Worm (Caenorhabditis elegans) whole organism, mixed stage, embryonic: ENCODE measurements around the gene rabn-5.

Source experiments
- bed-3 ChIP-seq: fragments of 200-800 bp; sonication (Bioruptor generic); optimal IDR thresholded peaks from 3 replicates; lab custom pipeline; 2018; ENCODE audit warnings: mild to moderate bottlenecking, missing genetic modification characterization, moderate library complexity, missing compliant biosample characterization
- ceh-39 ChIP-seq: fragments of 150-350 bp; optimal IDR thresholded peaks from 2 replicates; lab custom pipeline; 2014; ENCODE audit warnings: missing biosample characterization, missing genetic modification characterization
- ceh-43 ChIP-seq: fragments of 200-800 bp; sonication (Bioruptor generic); optimal IDR thresholded peaks from 2 replicates; lab custom pipeline; 2018; ENCODE audit warnings: mild to moderate bottlenecking, missing genetic modification characterization, moderate library complexity, missing compliant biosample characterization
- ceh-83 ChIP-seq: fragments of 200-800 bp; sonication (Bioruptor generic); optimal IDR thresholded peaks from 2 replicates; lab custom pipeline; 2018; ENCODE audit warnings: mild to moderate bottlenecking, missing genetic modification characterization, missing compliant biosample characterization
- ces-1 ChIP-seq: fragments of 150-350 bp; optimal IDR thresholded peaks from 2 replicates; lab custom pipeline; 2014; ENCODE audit warnings: missing biosample characterization, missing genetic modification reagents, missing genetic modification characterization
- cnd-1 ChIP-seq: fragments of 200-800 bp; sonication (Bioruptor generic); optimal IDR thresholded peaks from 2 replicates; lab custom pipeline; 2018; ENCODE audit warnings: mild to moderate bottlenecking, missing genetic modification characterization, missing compliant biosample characterization
- drap-1 ChIP-seq: fragments of 200-800 bp; sonication (Bioruptor generic); optimal IDR thresholded peaks from 3 replicates; lab custom pipeline; 2018; ENCODE audit warnings: mild to moderate bottlenecking, missing genetic modification characterization, missing compliant biosample characterization
- elt-1 ChIP-seq: sonication (generic microtip); optimal IDR thresholded peaks from 2 replicates; lab custom pipeline; 2017; ENCODE audit warnings: missing genetic modification characterization, mild to moderate bottlenecking, missing compliant biosample characterization, antibody characterized with exemption, moderate library complexity, borderline replicate concordance; ENCODE audit not compliant: insufficient read depth
- elt-3 ChIP-seq: fragments of 150-350 bp; optimal IDR thresholded peaks from 2 replicates; lab custom pipeline; 2014; ENCODE audit warnings: missing biosample characterization, missing genetic modification characterization
- flh-1 ChIP-seq: fragments of 200-800 bp; sonication (Bioruptor generic); optimal IDR thresholded peaks from 2 replicates; lab custom pipeline; 2018; ENCODE audit warnings: mild to moderate bottlenecking, missing genetic modification characterization, moderate library complexity, missing compliant biosample characterization
- ham-2 ChIP-seq: fragments of 200-800 bp; sonication (Bioruptor generic); optimal IDR thresholded peaks from 2 replicates; lab custom pipeline; 2018; ENCODE audit warnings: mild to moderate bottlenecking, missing genetic modification characterization, missing compliant biosample characterization
- hlh-1 ChIP-seq: fragments of 150-350 bp; optimal IDR thresholded peaks from 2 replicates; lab custom pipeline; 2014; ENCODE audit warnings: missing biosample characterization, missing genetic modification reagents, missing genetic modification characterization
- lin-32 ChIP-seq: fragments of 200-800 bp; sonication (Bioruptor generic); optimal IDR thresholded peaks from 2 replicates; lab custom pipeline; 2018; ENCODE audit warnings: mild to moderate bottlenecking, missing genetic modification characterization, missing compliant biosample characterization
- lsy-2 ChIP-seq: fragments of 150-350 bp; optimal IDR thresholded peaks from 2 replicates; lab custom pipeline; 2014; ENCODE audit warnings: missing biosample characterization, missing genetic modification characterization
- mab-5 ChIP-seq: fragments of 150-350 bp; optimal IDR thresholded peaks from 2 replicates; lab custom pipeline; 2014; ENCODE audit warnings: missing biosample characterization, missing genetic modification characterization
- mep-1 ChIP-seq: fragments of 150-350 bp; optimal IDR thresholded peaks from 2 replicates; lab custom pipeline; 2017; ENCODE audit warnings: missing biosample characterization, missing genetic modification reagents, missing genetic modification characterization, inconsistent platforms
- mls-2 ChIP-seq: sonication (generic microtip); optimal IDR thresholded peaks from 2 replicates; lab custom pipeline; 2016; ENCODE audit warnings: mild to moderate bottlenecking, missing genetic modification characterization, moderate library complexity, missing compliant biosample characterization
- nhr-12 ChIP-seq: fragments of 150-350 bp; optimal IDR thresholded peaks from 2 replicates; lab custom pipeline; 2014; ENCODE audit warnings: missing biosample characterization, missing genetic modification characterization
- nhr-2 ChIP-seq: fragments of 150-350 bp; optimal IDR thresholded peaks from 2 replicates; lab custom pipeline; 2014; ENCODE audit warnings: missing biosample characterization, missing genetic modification characterization
- nhr-237 ChIP-seq: fragments of 150-350 bp; optimal IDR thresholded peaks from 2 replicates; lab custom pipeline; 2014; ENCODE audit warnings: missing biosample characterization, missing genetic modification characterization
- nhr-28 ChIP-seq: fragments of 150-350 bp; optimal IDR thresholded peaks from 2 replicates; lab custom pipeline; 2014; ENCODE audit warnings: missing biosample characterization, missing genetic modification characterization
- nhr-76 ChIP-seq: sonication (generic microtip); optimal IDR thresholded peaks from 2 replicates; lab custom pipeline; 2017; ENCODE audit warnings: missing biosample characterization, missing genetic modification characterization
- pha-4 ChIP-seq: fragments of 150-350 bp; optimal IDR thresholded peaks from 2 replicates; lab custom pipeline; 2018; ENCODE audit warnings: missing biosample characterization, missing genetic modification reagents, missing genetic modification characterization
- sem-2 ChIP-seq: fragments of 200-800 bp; sonication (Bioruptor generic); optimal IDR thresholded peaks from 2 replicates; lab custom pipeline; 2018; ENCODE audit warnings: mild to moderate bottlenecking, missing genetic modification characterization, missing compliant biosample characterization
- sptf-1 ChIP-seq: sonication (generic microtip); optimal IDR thresholded peaks from 2 replicates; lab custom pipeline; 2017; ENCODE audit warnings: mild to moderate bottlenecking, missing genetic modification characterization, moderate library complexity, missing compliant biosample characterization
- tbx-8 ChIP-seq: fragments of 200-800 bp; sonication (Bioruptor generic); optimal IDR thresholded peaks from 2 replicates; lab custom pipeline; 2018; ENCODE audit warnings: mild to moderate bottlenecking, missing genetic modification characterization, moderate library complexity, missing compliant biosample characterization
- unc-120 ChIP-seq: sonication (generic microtip); optimal IDR thresholded peaks from 2 replicates; lab custom pipeline; 2017; ENCODE audit warnings: missing genetic modification characterization, missing compliant biosample characterization; ENCODE audit not compliant: poor library complexity, severe bottlenecking
- unc-39 ChIP-seq: fragments of 150-350 bp; optimal IDR thresholded peaks from 2 replicates; lab custom pipeline; 2014; ENCODE audit warnings: missing biosample characterization, missing genetic modification characterization
- unc-62 ChIP-seq: fragments of 150-350 bp; optimal IDR thresholded peaks from 2 replicates; lab custom pipeline; 2014; ENCODE audit warnings: missing biosample characterization, missing genetic modification reagents, missing genetic modification characterization
- zip-8 ChIP-seq: fragments of 150-350 bp; optimal IDR thresholded peaks from 2 replicates; lab custom pipeline; 2014; ENCODE audit warnings: missing biosample characterization, missing genetic modification characterization
- ztf-11 ChIP-seq: fragments of 150-350 bp; optimal IDR thresholded peaks from 2 replicates; lab custom pipeline; 2014; ENCODE audit warnings: missing biosample characterization, missing genetic modification characterization

The rabn-5 gene

ce11 chrIII:5892909-5893308 is 28.6 kb downstream of the rabn-5 start:
- TF ChIP-seq ham-2 (GFP tag; lab: Kevin White, UChicago) (no peak), lsy-2 (tag; lab: Kevin White, UChicago) (no peak), sptf-1 (tag; lab: Kevin White, UChicago) (no peak), mls-2 (no peak), sem-2 (GFP tag; lab: Kevin White, UChicago) (no peak), unc-39 (no peak), ceh-83 (no peak), unc-62 (GFP tag; lab: Kevin White, UChicago) (no peak), nhr-76 (no peak), lin-32 (GFP tag; lab: Kevin White, UChicago) (no peak), ztf-11 (tag; lab: Kevin White, UChicago) (no peak), nhr-12 (tag; lab: Kevin White, UChicago) (no peak), zip-8 (tag; lab: Kevin White, UChicago) (no peak), unc-120 (tag; lab: Kevin White, UChicago) (no peak)

DNA sequence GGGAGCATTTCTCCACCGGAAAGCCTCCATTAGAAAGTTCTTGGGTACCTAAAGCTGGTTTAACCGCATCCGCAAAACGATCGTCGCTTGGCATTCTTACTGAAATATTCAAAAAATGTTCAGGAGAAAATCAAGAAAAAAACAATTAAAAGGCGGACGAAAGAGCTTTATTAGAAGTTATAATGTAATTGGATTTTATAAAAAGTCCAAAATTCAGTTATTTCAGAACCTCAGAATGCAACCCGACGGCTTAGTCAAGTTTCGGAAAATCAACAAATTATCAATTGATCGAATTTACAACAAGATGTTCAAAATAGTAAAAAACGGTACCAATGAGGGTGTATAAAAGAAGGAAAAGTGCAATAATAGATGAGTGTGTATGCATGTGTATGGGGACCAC is 31.6 kb downstream of the rabn-5 start, which contains the start of gene pxl-1:
Gene pxl-1 (minus strand): TSS at position 101 of the 400 bp plus-strand sequence.
- TF ChIP-seq lin-32 (GFP tag; lab: Kevin White, UChicago) = no peak
- TF ChIP-seq mls-2 = no peak
- TF ChIP-seq drap-1 (GFP tag; lab: Kevin White, UChicago) = no peak
- no peak for TF ChIP-seq unc-120 (tag; lab: Kevin White, UChicago)
- no peak for TF ChIP-seq lsy-2 (tag; lab: Kevin White, UChicago)
- no peak for TF ChIP-seq tbx-8 (GFP tag; lab: Kevin White, UChicago)
- TF ChIP-seq ces-1 (GFP tag; lab: Kevin White, UChicago) = no peak
- TF ChIP-seq pha-4 (tag; lab: Kevin White, UChicago) = no peak
- TF ChIP-seq cnd-1 (tag; lab: Kevin White, UChicago) = no peak
- TF ChIP-seq ceh-43 (GFP tag; lab: Kevin White, UChicago) = no peak
- TF ChIP-seq nhr-28 = no peak
- TF ChIP-seq sptf-1 (tag; lab: Kevin White, UChicago) = no peak

- TF ChIP-seq ces-1 (GFP tag; lab: Kevin White, UChicago) (peak; percentile 27), unc-120 (tag; lab: Kevin White, UChicago) (no peak)
These were observed 33.1 kb downstream of the rabn-5 start for ce11 chrIII:5897468-5897867.

- TF ChIP-seq flh-1 = no peak
- TF ChIP-seq hlh-1 (tag; lab: Kevin White, UChicago) = peak; percentile 59
- TF ChIP-seq unc-120 (tag; lab: Kevin White, UChicago) = peak; percentile 67
These were observed 34.3 kb downstream of the rabn-5 start for ce11 chrIII:5898631-5899030.

DNA sequence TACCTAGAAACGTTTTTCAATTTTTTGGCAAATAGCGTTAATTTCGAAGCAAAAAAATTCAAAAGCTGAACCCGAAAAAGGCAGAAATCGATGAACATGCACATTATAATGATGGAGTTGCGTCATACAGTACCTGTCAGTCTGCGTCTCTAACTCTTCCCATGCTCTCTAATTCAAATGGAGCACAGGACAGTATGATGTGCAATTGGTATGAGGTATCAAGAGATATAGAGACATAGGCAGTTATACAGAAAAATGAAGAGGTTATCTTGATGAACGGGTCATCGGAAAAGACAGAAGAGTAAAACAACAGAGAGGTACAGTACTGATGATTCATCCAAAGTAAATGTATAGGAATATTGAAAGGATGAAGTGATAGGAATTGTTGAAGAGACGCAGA is 36.4 kb downstream of the rabn-5 start:
- TF ChIP-seq ztf-11 (tag; lab: Kevin White, UChicago) (no peak), unc-120 (tag; lab: Kevin White, UChicago) (no peak), sptf-1 (tag; lab: Kevin White, UChicago) (no peak), sem-2 (GFP tag; lab: Kevin White, UChicago) (no peak), elt-3 (tag; lab: Kevin White, UChicago) (no peak), mab-5 (tag; lab: Kevin White, UChicago) (no peak), mep-1 (no peak), drap-1 (GFP tag; lab: Kevin White, UChicago) (no peak), lsy-2 (tag; lab: Kevin White, UChicago) (no peak), bed-3 (GFP tag; lab: Kevin White, UChicago) (no peak), ceh-43 (GFP tag; lab: Kevin White, UChicago) (no peak), mls-2 (no peak), nhr-2 (peak; percentile 85), nhr-237 (tag; lab: Kevin White, UChicago) (no peak), ceh-39 (tag; lab: Kevin White, UChicago) (peak; percentile 96), elt-1 (tag; lab: Kevin White, UChicago) (no peak), ces-1 (GFP tag; lab: Kevin White, UChicago) (no peak), zip-8 (tag; lab: Kevin White, UChicago) (peak; percentile 92), unc-62 (GFP tag; lab: Kevin White, UChicago) (no peak)
